Worm (Caenorhabditis elegans) whole organism, L3 larva: ENCODE measurements around the gene C53A5.13.

Source experiments
- R02D3.7 ChIP-seq: fragments of 150-350 bp; optimal IDR thresholded peaks from 2 replicates; lab custom pipeline; 2014; ENCODE audit warnings: missing biosample characterization, missing genetic modification characterization
- ZK546.5 ChIP-seq: sonication (generic microtip); optimal IDR thresholded peaks from 2 replicates; lab custom pipeline; 2017; ENCODE audit warnings: missing biosample characterization, missing genetic modification characterization
- ama-1 ChIP-seq: fragments of 150-350 bp; optimal IDR thresholded peaks from 2 replicates; lab custom pipeline; 2018
- ceh-28 ChIP-seq: fragments of 150-350 bp; optimal IDR thresholded peaks from 2 replicates; lab custom pipeline; 2014; ENCODE audit warnings: missing biosample characterization, missing genetic modification reagents, missing genetic modification characterization
- ceh-82 ChIP-seq: fragments of 150-350 bp; optimal IDR thresholded peaks from 2 replicates; lab custom pipeline; 2014; ENCODE audit warnings: missing biosample characterization, missing genetic modification characterization
- daf-12 ChIP-seq: fragments of 150-350 bp; optimal IDR thresholded peaks from 2 replicates; lab custom pipeline; 2014; ENCODE audit warnings: missing biosample characterization, missing genetic modification reagents, missing genetic modification characterization
- egl-5 ChIP-seq: fragments of 150-350 bp; optimal IDR thresholded peaks from 2 replicates; lab custom pipeline; 2017; ENCODE audit warnings: missing biosample characterization, missing genetic modification reagents, missing genetic modification characterization, inconsistent platforms
- elt-1 ChIP-seq: fragments of 150-350 bp; optimal IDR thresholded peaks from 2 replicates; lab custom pipeline; 2014; ENCODE audit warnings: missing biosample characterization, missing genetic modification characterization
- elt-2 ChIP-seq: sonication (generic microtip); optimal IDR thresholded peaks from 2 replicates; lab custom pipeline; 2016; ENCODE audit warnings: missing genetic modification reagents, mild to moderate bottlenecking, missing genetic modification characterization, missing compliant biosample characterization
- elt-3 ChIP-seq, 3 experiments: fragments of 150-350 bp in 1 of 3; sonication (generic microtip) in 2 of 3; optimal IDR thresholded peaks; 2 replicates in 2 of 3; 4 replicates in 1 of 3; lab custom pipeline; 2014 to 2017; ENCODE audit warnings: missing biosample characterization in 3 of 3, missing genetic modification characterization in 3 of 3
- eor-1 ChIP-seq, 2 experiments: fragments of 150-350 bp; optimal IDR thresholded peaks; 2 replicates each; lab custom pipeline; 2014 to 2018; ENCODE audit warnings: missing biosample characterization in 2 of 2, missing genetic modification characterization in 2 of 2
- fkh-10 ChIP-seq: sonication (generic microtip); optimal IDR thresholded peaks from 2 replicates; lab custom pipeline; 2017; ENCODE audit warnings: missing biosample characterization, missing genetic modification reagents, missing genetic modification characterization
- fkh-2 ChIP-seq: fragments of 150-350 bp; optimal IDR thresholded peaks from 2 replicates; lab custom pipeline; 2014; ENCODE audit warnings: missing biosample characterization, missing genetic modification reagents, missing genetic modification characterization
- hmg-11 ChIP-seq: sonication (generic microtip); optimal IDR thresholded peaks from 2 replicates; lab custom pipeline; 2016; ENCODE audit warnings: missing genetic modification characterization, missing compliant biosample characterization
- lin-15B ChIP-seq: fragments of 150-350 bp; optimal IDR thresholded peaks from 2 replicates; lab custom pipeline; 2014; ENCODE audit warnings: missing biosample characterization, missing genetic modification characterization
- lin-39 ChIP-seq: fragments of 150-350 bp; optimal IDR thresholded peaks from 2 replicates; lab custom pipeline; 2018; ENCODE audit warnings: missing biosample characterization, missing genetic modification reagents, missing genetic modification characterization
- lsy-12 ChIP-seq: sonication (generic microtip); optimal IDR thresholded peaks from 2 replicates; lab custom pipeline; 2016; ENCODE audit warnings: mild to moderate bottlenecking, missing genetic modification characterization, missing compliant biosample characterization
- mdl-1 ChIP-seq: fragments of 150-350 bp; optimal IDR thresholded peaks from 2 replicates; lab custom pipeline; 2014; ENCODE audit warnings: missing biosample characterization, missing genetic modification characterization
- mml-1 ChIP-seq: fragments of 150-350 bp; sonication (generic microtip); optimal IDR thresholded peaks from 3 replicates; lab custom pipeline; 2014; ENCODE audit warnings: missing biosample characterization, missing genetic modification characterization
- nhr-11 ChIP-seq: fragments of 150-350 bp; optimal IDR thresholded peaks from 2 replicates; lab custom pipeline; 2014; ENCODE audit warnings: missing biosample characterization, missing genetic modification characterization
- nhr-12 ChIP-seq: fragments of 150-350 bp; optimal IDR thresholded peaks from 2 replicates; lab custom pipeline; 2014; ENCODE audit warnings: missing biosample characterization, missing genetic modification characterization
- nhr-23 ChIP-seq: fragments of 150-350 bp; optimal IDR thresholded peaks from 2 replicates; lab custom pipeline; 2014; ENCODE audit warnings: missing biosample characterization, missing genetic modification reagents, missing genetic modification characterization
- nhr-237 ChIP-seq: fragments of 150-350 bp; optimal IDR thresholded peaks from 2 replicates; lab custom pipeline; 2014; ENCODE audit warnings: missing biosample characterization, missing genetic modification characterization
- nhr-25 ChIP-seq: sonication (generic microtip); optimal IDR thresholded peaks from 2 replicates; lab custom pipeline; 2017; ENCODE audit warnings: missing biosample characterization, missing genetic modification characterization
- nhr-28 ChIP-seq: fragments of 150-350 bp; optimal IDR thresholded peaks from 2 replicates; lab custom pipeline; 2014; ENCODE audit warnings: missing biosample characterization, missing genetic modification characterization
- nhr-43 ChIP-seq: sonication (generic microtip); optimal IDR thresholded peaks from 2 replicates; lab custom pipeline; 2016; ENCODE audit warnings: mild to moderate bottlenecking, missing genetic modification characterization, missing compliant biosample characterization; ENCODE audit not compliant: poor library complexity, severe bottlenecking
- nhr-67 ChIP-seq: fragments of 150-350 bp; optimal IDR thresholded peaks from 2 replicates; lab custom pipeline; 2014; ENCODE audit warnings: missing biosample characterization, missing genetic modification characterization
- nhr-76 ChIP-seq: fragments of 150-350 bp; sonication (generic microtip); optimal IDR thresholded peaks from 5 replicates; lab custom pipeline; 2014; ENCODE audit warnings: missing biosample characterization, missing genetic modification characterization
- nhr-77 ChIP-seq: fragments of 150-350 bp; optimal IDR thresholded peaks from 2 replicates; lab custom pipeline; 2014; ENCODE audit warnings: missing biosample characterization, missing genetic modification characterization
- pha-4 ChIP-seq: fragments of 150-350 bp; optimal IDR thresholded peaks from 2 replicates; lab custom pipeline; 2014; ENCODE audit warnings: missing biosample characterization, missing genetic modification reagents, missing genetic modification characterization
- sea-2 ChIP-seq: fragments of 150-350 bp; sonication (generic microtip); optimal IDR thresholded peaks from 4 replicates; lab custom pipeline; 2014; ENCODE audit warnings: missing biosample characterization, missing genetic modification reagents, missing genetic modification characterization
- skn-1 ChIP-seq: fragments of 150-350 bp; optimal IDR thresholded peaks from 2 replicates; lab custom pipeline; 2014; ENCODE audit warnings: missing biosample characterization, missing genetic modification characterization
- unc-39 ChIP-seq: sonication (generic microtip); optimal IDR thresholded peaks from 4 replicates; lab custom pipeline; 2017; ENCODE audit warnings: missing biosample characterization, missing genetic modification characterization
- unc-62 ChIP-seq: fragments of 150-350 bp; sonication (generic microtip); optimal IDR thresholded peaks from 4 replicates; lab custom pipeline; 2014; ENCODE audit warnings: missing biosample characterization, missing genetic modification reagents, missing genetic modification characterization
- ztf-11 ChIP-seq: fragments of 150-350 bp; optimal IDR thresholded peaks from 2 replicates; lab custom pipeline; 2014; ENCODE audit warnings: missing biosample characterization, missing genetic modification characterization
- ztf-4 ChIP-seq: fragments of 150-350 bp; optimal IDR thresholded peaks from 2 replicates; lab custom pipeline; 2014; ENCODE audit warnings: missing biosample characterization, missing genetic modification characterization

The C53A5.13 gene

DNA sequence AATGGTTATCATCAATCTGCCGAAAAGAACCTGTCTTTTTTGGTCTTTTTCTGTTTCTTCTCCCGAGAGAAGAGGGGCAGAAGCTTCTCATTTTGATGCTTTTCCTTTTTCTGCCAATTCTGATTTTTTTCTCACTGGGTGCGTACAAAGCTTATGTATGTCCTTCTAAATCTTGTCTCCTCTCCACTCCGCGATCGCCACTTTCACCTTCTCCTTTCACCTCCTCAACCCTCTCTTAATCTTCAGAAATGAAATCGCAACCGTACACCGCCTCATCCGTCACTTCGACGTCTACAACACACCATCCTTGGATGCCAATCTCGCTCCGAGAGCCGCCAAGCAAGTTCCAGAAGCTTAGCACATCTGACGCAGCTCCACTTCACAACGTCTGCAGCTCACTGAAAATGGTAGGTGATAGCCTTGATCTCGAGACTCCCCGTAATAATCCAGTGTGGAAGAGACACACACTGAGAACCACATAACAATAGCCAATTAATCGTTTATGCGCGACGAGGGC, 38.6 kb upstream of the C53A5.13 start, which contains the start of gene R02D5.1:
TSS of gene R02D5.1 (plus strand) at position 245 of the 517 bp plus-strand sequence.
- TF ChIP-seq ztf-4 (tag; lab: Kevin White, UChicago): no peak
- TF ChIP-seq ceh-82 (tag; lab: Kevin White, UChicago): no peak
- TF ChIP-seq lsy-12 (tag; lab: Kevin White, UChicago): no peak
- TF ChIP-seq unc-39 (tag; lab: Kevin White, UChicago): no peak
- TF ChIP-seq mdl-1: no peak
- TF ChIP-seq elt-3 (tag; optimal IDR thresholded peaks at IDR 0.05; lab: Kevin White, UChicago): no peak
- TF ChIP-seq ZK546.5 (tag; lab: Kevin White, UChicago): no peak
- TF ChIP-seq egl-5: no peak
- TF ChIP-seq nhr-11 (tag; lab: Kevin White, UChicago): no peak
- no peak for TF ChIP-seq fkh-2
- TF ChIP-seq mml-1 (tag; lab: Kevin White, UChicago): no peak
- TF ChIP-seq elt-2: no peak
- no peak for TF ChIP-seq nhr-237 (tag; lab: Kevin White, UChicago)
- no peak for TF ChIP-seq eor-1 (tag; optimal IDR thresholded peaks at IDR 0.05; lab: Kevin White, UChicago)
- TF ChIP-seq, all 47 proteins: peak for 0

DNA sequence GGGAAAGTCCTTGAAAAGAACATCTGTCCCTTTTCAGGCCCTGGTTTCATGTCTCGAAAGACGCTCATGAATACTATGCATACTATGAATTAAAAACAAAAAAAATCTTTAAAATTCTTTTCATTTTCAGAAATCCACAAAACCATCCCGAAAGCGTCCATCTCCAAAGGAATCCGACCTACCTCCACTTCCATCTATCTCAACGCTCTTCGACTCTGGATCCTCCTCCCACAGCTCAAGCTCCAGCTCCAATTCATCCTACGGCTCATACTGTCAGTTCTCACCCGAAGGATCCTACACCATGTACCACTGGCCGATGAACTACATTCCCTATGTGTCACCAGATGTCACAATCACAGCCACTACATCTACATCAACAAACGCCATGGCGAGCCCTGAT, 38.1 kb upstream of the C53A5.13 start:
- TF ChIP-seq mdl-1 (no peak), daf-12 (tag; lab: Kevin White, UChicago) (no peak), sea-2 (GFP tag; lab: Kevin White, UChicago) (no peak), elt-2 (no peak), ztf-4 (tag; lab: Kevin White, UChicago) (no peak), lin-15B (no peak), lsy-12 (tag; lab: Kevin White, UChicago) (no peak), unc-39 (tag; lab: Kevin White, UChicago) (no peak), nhr-67 (tag; lab: Kevin White, UChicago) (no peak), nhr-77 (tag; lab: Kevin White, UChicago) (no peak), nhr-76 (tag; lab: Kevin White, UChicago) (no peak), nhr-28 (tag; lab: Kevin White, UChicago) (no peak), ceh-82 (tag; lab: Kevin White, UChicago) (no peak), mml-1 (tag; lab: Kevin White, UChicago) (no peak), nhr-25 (tag; lab: Kevin White, UChicago) (no peak), ceh-28 (tag; lab: Kevin White, UChicago) (no peak), eor-1 (tag; optimal IDR thresholded peaks at IDR 0.05; lab: Kevin White, UChicago) (no peak), nhr-12 (tag; lab: Kevin White, UChicago) (no peak), nhr-11 (tag; lab: Kevin White, UChicago) (no peak), nhr-43 (tag; lab: Kevin White, UChicago) (no peak)

DNA sequence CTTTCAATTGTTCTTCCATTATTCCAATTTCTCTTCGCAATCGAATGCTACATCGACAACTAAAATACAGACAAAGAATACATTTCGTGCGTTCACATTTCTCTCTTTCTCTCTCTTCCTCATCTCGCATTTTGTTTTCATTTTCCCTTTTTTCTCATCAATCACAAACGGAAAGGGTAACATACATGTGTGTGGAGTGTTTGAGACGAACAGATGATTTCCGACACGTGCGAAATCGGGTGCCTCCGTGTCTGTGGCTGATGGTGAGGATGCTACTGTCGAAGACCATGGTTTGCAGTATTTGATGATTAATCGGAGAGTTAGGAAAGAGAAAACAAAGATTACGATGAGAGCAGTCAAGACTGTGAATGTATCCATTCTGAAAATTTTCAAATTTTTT, 35.9 kb upstream of the C53A5.13 start, which contains the start of gene R02D5.9:
TSS of gene R02D5.9 (minus strand) at position 378 of the 400 bp plus-strand sequence.
- TF ChIP-seq ztf-11 (tag; lab: Kevin White, UChicago): no peak
- no peak for TF ChIP-seq ceh-82 (tag; lab: Kevin White, UChicago)
- TF ChIP-seq fkh-10 (GFP tag; lab: Kevin White, UChicago): no peak
- TF ChIP-seq lin-39 (tag; lab: Kevin White, UChicago): peak; percentile 67
- TF ChIP-seq nhr-43 (tag; lab: Kevin White, UChicago): peak; percentile 50
- TF ChIP-seq eor-1 (tag; optimal IDR thresholded peaks at IDR 0.05; lab: Kevin White, UChicago): no peak
- no peak for TF ChIP-seq hmg-11
- peak; percentile 89 for TF ChIP-seq nhr-25 (tag; lab: Kevin White, UChicago)
- TF ChIP-seq elt-1 (tag; lab: Kevin White, UChicago): peak; percentile 15
- TF ChIP-seq mdl-1: peak; percentile 24
- TF ChIP-seq nhr-23 (tag; lab: Kevin White, UChicago): peak; percentile 68
- TF ChIP-seq, all 47 proteins: peak for 6

DNA sequence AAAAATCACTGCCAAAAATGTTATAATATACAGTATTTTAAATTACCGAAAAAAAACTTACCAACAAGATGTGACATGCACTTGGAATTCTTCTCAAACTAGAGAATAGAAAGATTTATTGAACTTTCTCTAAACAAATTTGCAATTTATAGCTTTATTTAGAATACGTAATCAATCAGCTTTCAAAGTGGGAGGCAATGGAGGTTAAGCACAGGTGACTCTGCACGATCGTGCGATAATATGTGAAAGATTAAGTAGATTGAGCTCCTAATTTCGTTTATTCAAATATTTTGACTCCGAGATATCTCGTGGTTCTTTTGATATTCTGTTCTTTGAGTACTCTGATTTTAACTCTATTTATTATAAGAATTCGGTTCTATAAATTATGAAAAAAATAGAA, 28.7 kb upstream of the C53A5.13 start, which contains the start of gene R02D5.6:
TSS of gene R02D5.6 (minus strand) at position 101 of the 400 bp plus-strand sequence.
- no peak for TF ChIP-seq nhr-43 (tag; lab: Kevin White, UChicago)
- TF ChIP-seq nhr-12 (tag; lab: Kevin White, UChicago): no peak
- TF ChIP-seq R02D3.7 (tag; lab: Kevin White, UChicago): no peak
- TF ChIP-seq ztf-11 (tag; lab: Kevin White, UChicago): no peak
- TF ChIP-seq ceh-28 (tag; lab: Kevin White, UChicago): no peak
- TF ChIP-seq unc-62: no peak
- TF ChIP-seq ZK546.5 (tag; lab: Kevin White, UChicago): no peak
- no peak for TF ChIP-seq hmg-11
- TF ChIP-seq pha-4 (tag; lab: Kevin White, UChicago): no peak
- TF ChIP-seq sea-2 (GFP tag; lab: Kevin White, UChicago): no peak
- no peak for TF ChIP-seq fkh-2
- no peak for TF ChIP-seq nhr-67 (tag; lab: Kevin White, UChicago)
- TF ChIP-seq fkh-10 (GFP tag; lab: Kevin White, UChicago): no peak
- TF ChIP-seq nhr-25 (tag; lab: Kevin White, UChicago): no peak
- TF ChIP-seq ama-1 (lab: Kevin White, UChicago): no peak
- no peak for TF ChIP-seq mml-1 (tag; lab: Kevin White, UChicago)
- TF ChIP-seq skn-1 (tag; lab: Kevin White, UChicago): no peak
- no peak for TF ChIP-seq ceh-82 (tag; lab: Kevin White, UChicago)
